Worm (Caenorhabditis elegans) whole organism, L3 larva: ENCODE measurements around the gene Y43F8B.3.
A peak's percentile ranks its signal among the peaks of the same experiment; 100 is the strongest.
"Not testable (repeated sequence)": the region's sequence is repeated elsewhere in the genome, so short reads cannot be mapped to it uniquely, and the experiment has no call there.

ENCODE experiments used
- elt-3 ChIP-seq, 3 experiments: fragments of 150-350 bp in 1 of 3; sonication (generic microtip) in 2 of 3; optimal IDR thresholded peaks; 2 replicates in 2 of 3; 4 replicates in 1 of 3; lab custom pipeline; 2014 to 2017; ENCODE audit warnings: missing biosample characterization in 3 of 3, missing genetic modification characterization in 3 of 3
- pqm-1 ChIP-seq: fragments of 150-350 bp; optimal IDR thresholded peaks from 2 replicates; lab custom pipeline; 2017; ENCODE audit warnings: missing biosample characterization, missing genetic modification characterization, inconsistent platforms
- sea-2 ChIP-seq: fragments of 150-350 bp; sonication (generic microtip); optimal IDR thresholded peaks from 4 replicates; lab custom pipeline; 2014; ENCODE audit warnings: missing biosample characterization, missing genetic modification reagents, missing genetic modification characterization

DNA sequence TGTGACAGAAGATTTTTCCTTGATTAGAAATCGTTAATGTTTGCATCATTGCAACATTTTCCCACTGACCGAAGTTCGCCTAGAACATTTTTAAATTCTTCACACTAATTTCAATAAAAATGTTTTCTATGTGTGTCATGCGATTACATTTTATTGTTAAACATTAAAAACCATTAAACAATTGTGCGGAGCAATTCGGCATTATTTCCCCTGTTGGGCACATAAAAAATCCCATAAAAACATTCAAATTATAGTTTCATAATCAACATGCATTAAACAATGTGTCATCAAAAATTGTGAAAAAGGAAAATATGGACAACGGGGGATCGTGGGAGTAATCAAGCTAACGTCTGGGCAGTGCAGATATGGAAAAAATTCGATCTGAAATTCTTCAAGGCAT, 43.4 kb upstream of the Y43F8B.3 start:
- TF ChIP-seq sea-2 (GFP tag; lab: Kevin White, UChicago); elt-3 (tag; optimal IDR thresholded peaks at IDR 0.05; lab: Kevin White, UChicago): not testable (repeated sequence)
- peak; percentile 8 for TF ChIP-seq pqm-1 (tag; lab: Kevin White, UChicago)
